Worm (Caenorhabditis elegans) whole organism, L4 larva: ENCODE results near the gene alkb-1.
"Not testable (repeated sequence)": the region's sequence is repeated elsewhere in the genome, so short reads cannot be mapped to it uniquely, and the experiment has no call there.

Source experiments
- F10B5.3 ChIP-seq: sonication (generic microtip); optimal IDR thresholded peaks from 2 replicates; lab custom pipeline; 2016; ENCODE audit warnings: mild to moderate bottlenecking, missing genetic modification characterization, missing compliant biosample characterization
- F26F4.8 ChIP-seq: fragments of 200-800 bp; sonication (Bioruptor generic); conservative IDR thresholded peaks from 2 replicates; pipeline ENCODE4 v1.3.6; 2022; ENCODE audit warnings: missing genetic modification characterization, missing compliant biosample characterization
- F49E8.2 ChIP-seq: sonication (generic microtip); optimal IDR thresholded peaks from 2 replicates; lab custom pipeline; 2016; ENCODE audit warnings: missing compliant biosample characterization, mild to moderate bottlenecking, missing genetic modification characterization, borderline replicate concordance
- R02D3.7 ChIP-seq: fragments of 150-350 bp; sonication (generic microtip); optimal IDR thresholded peaks from 3 replicates; lab custom pipeline; 2014; ENCODE audit warnings: missing biosample characterization, missing genetic modification characterization
- T26A8.4 ChIP-seq: fragments of 200-800 bp; sonication (Bioruptor generic); IDR thresholded peaks from 2 replicates; pipeline ENCODE4 v1.3.6; 2022; ENCODE audit warnings: missing genetic modification characterization, missing compliant biosample characterization
- Y105C5A.15 ChIP-seq: fragments of 200-800 bp; sonication (Bioruptor generic); IDR thresholded peaks from 2 replicates; pipeline ENCODE4 v1.3.6; 2022; ENCODE audit warnings: missing genetic modification characterization, missing compliant biosample characterization
- Y48G9A.11 ChIP-seq: fragments of 200-800 bp; sonication (Bioruptor generic); IDR thresholded peaks from 2 replicates; pipeline ENCODE4 v1.3.6; 2022; ENCODE audit warnings: missing genetic modification reagents, missing genetic modification characterization, missing compliant biosample characterization
- Y75B8A.6 ChIP-seq: fragments of 200-800 bp; sonication (Bioruptor generic); IDR thresholded peaks from 2 replicates; pipeline ENCODE4 v1.3.6; 2022; ENCODE audit warnings: missing genetic modification reagents, missing genetic modification characterization, missing compliant biosample characterization
- aha-1 ChIP-seq: fragments of 150-350 bp; peaks from one replicate; lab custom pipeline; 2014; ENCODE audit warnings: missing biosample characterization, missing genetic modification characterization
- ama-1 ChIP-seq: fragments of 150-350 bp; optimal IDR thresholded peaks from 2 replicates; lab custom pipeline; 2014; ENCODE audit warnings: inconsistent platforms, mixed read lengths
- arid-1 ChIP-seq: fragments of 200-800 bp; sonication (Bioruptor generic); conservative IDR thresholded peaks from 2 replicates; pipeline ENCODE4 v1.3.6; 2022; ENCODE audit warnings: missing genetic modification reagents, missing genetic modification characterization, missing compliant biosample characterization
- ceh-44 ChIP-seq: fragments of 200-800 bp; sonication (Bioruptor generic); IDR thresholded peaks from 2 replicates; pipeline ENCODE4 v1.3.6; 2022; ENCODE audit warnings: missing genetic modification reagents, missing genetic modification characterization, missing compliant biosample characterization
- ctbp-1 ChIP-seq: fragments of 200-800 bp; sonication (Bioruptor generic); IDR thresholded peaks from 2 replicates; pipeline ENCODE4 v1.3.6; 2022; ENCODE audit warnings: missing genetic modification reagents, missing genetic modification characterization, missing compliant biosample characterization
- daf-16 ChIP-seq, 3 experiments: sonication (generic microtip); optimal IDR thresholded peaks; 2 replicates each; lab custom pipeline; 2016 to 2017; ENCODE audit warnings: missing genetic modification characterization in 3 of 3, missing genetic modification reagents in 3 of 3, mild to moderate bottlenecking in 2 of 3, missing compliant biosample characterization in 2 of 3, missing biosample characterization in 1 of 3, moderate library complexity in 1 of 3
- dmd-8 ChIP-seq: fragments of 200-800 bp; sonication (Bioruptor generic); IDR thresholded peaks from 2 replicates; pipeline ENCODE4 v1.3.6; 2022; ENCODE audit warnings: missing genetic modification characterization, missing compliant biosample characterization
- egl-43 ChIP-seq: fragments of 200-800 bp; sonication (Bioruptor generic); IDR thresholded peaks from 2 replicates; pipeline ENCODE4 v1.3.6; 2022; ENCODE audit warnings: missing genetic modification reagents, missing genetic modification characterization, missing compliant biosample characterization
- fos-1 ChIP-seq: fragments of 150-350 bp; optimal IDR thresholded peaks from 2 replicates; lab custom pipeline; 2014; ENCODE audit warnings: missing biosample characterization, missing genetic modification characterization
- hmg-1.1 ChIP-seq: fragments of 200-800 bp; sonication (Bioruptor generic); IDR thresholded peaks from 2 replicates; pipeline ENCODE4 v1.3.6; 2022; ENCODE audit warnings: missing genetic modification reagents, missing genetic modification characterization, missing compliant biosample characterization
- jun-1 ChIP-seq: fragments of 150-350 bp; optimal IDR thresholded peaks from 2 replicates; lab custom pipeline; 2014; ENCODE audit warnings: missing biosample characterization, missing genetic modification reagents, missing genetic modification characterization
- lin-1 ChIP-seq: fragments of 200-800 bp; sonication (Bioruptor generic); IDR thresholded peaks from 2 replicates; pipeline ENCODE4 v1.3.6; 2022; ENCODE audit warnings: missing genetic modification reagents, missing genetic modification characterization, missing compliant biosample characterization
- lsy-2 ChIP-seq, 2 experiments: fragments of 150-350 bp in 1 of 2; sonication (generic microtip) in 1 of 2; optimal IDR thresholded peaks; 2 replicates each; lab custom pipeline; 2014 to 2017; ENCODE audit warnings: missing biosample characterization in 2 of 2, missing genetic modification characterization in 2 of 2
- madf-9 ChIP-seq: fragments of 200-800 bp; sonication (Bioruptor generic); conservative IDR thresholded peaks from 2 replicates; pipeline ENCODE4 v1.3.6; 2022; ENCODE audit warnings: missing genetic modification reagents, missing genetic modification characterization, missing compliant biosample characterization
- mxl-2 ChIP-seq: fragments of 200-800 bp; sonication (Bioruptor generic); conservative IDR thresholded peaks from 2 replicates; pipeline ENCODE4 v1.3.6; 2022; ENCODE audit warnings: missing genetic modification reagents, missing genetic modification characterization, missing compliant biosample characterization
- nhr-25 ChIP-seq: sonication (generic microtip); optimal IDR thresholded peaks from 2 replicates; lab custom pipeline; 2017; ENCODE audit warnings: missing genetic modification characterization, mild to moderate bottlenecking, missing compliant biosample characterization, antibody characterized with exemption, moderate library complexity, borderline replicate concordance; ENCODE audit not compliant: insufficient read depth
- nhr-41 ChIP-seq: fragments of 200-800 bp; sonication (Bioruptor generic); IDR thresholded peaks from 2 replicates; pipeline ENCODE4 v1.3.6; 2022; ENCODE audit warnings: missing genetic modification reagents, missing genetic modification characterization, missing compliant biosample characterization
- nhr-48 ChIP-seq: sonication (generic microtip); optimal IDR thresholded peaks from 2 replicates; lab custom pipeline; 2016; ENCODE audit warnings: mild to moderate bottlenecking, missing genetic modification characterization, missing compliant biosample characterization
- nhr-6 ChIP-seq: fragments of 150-350 bp; optimal IDR thresholded peaks from 2 replicates; lab custom pipeline; 2014; ENCODE audit warnings: missing biosample characterization, missing genetic modification characterization
- pha-4 ChIP-seq, 2 experiments: fragments of 150-350 bp in 1 of 2; fragments of 200-800 bp in 1 of 2; sonication (Bioruptor generic) in 1 of 2; IDR thresholded peaks in 1 of 2; optimal IDR thresholded peaks in 1 of 2; 2 replicates each; pipeline versions ENCODE4 v1.3.6 to Lab custom; 2014 to 2022; ENCODE audit warnings: missing genetic modification characterization in 2 of 2, missing genetic modification reagents in 2 of 2, missing biosample characterization in 1 of 2, missing compliant biosample characterization in 1 of 2
- php-3 ChIP-seq: fragments of 200-800 bp; sonication (Bioruptor generic); IDR thresholded peaks from 2 replicates; pipeline ENCODE4 v1.3.6; 2022; ENCODE audit warnings: missing genetic modification reagents, missing genetic modification characterization, missing compliant biosample characterization
- saeg-2 ChIP-seq: fragments of 200-800 bp; sonication (Bioruptor generic); IDR thresholded peaks from 2 replicates; pipeline ENCODE4 v1.3.6; 2022; ENCODE audit warnings: missing genetic modification reagents, missing genetic modification characterization, missing compliant biosample characterization
- snpc-1.2 ChIP-seq: fragments of 200-800 bp; sonication (Bioruptor generic); IDR thresholded peaks from 2 replicates; pipeline ENCODE4 v1.3.6; 2022; ENCODE audit warnings: missing genetic modification reagents, missing genetic modification characterization, missing compliant biosample characterization
- tag-97 ChIP-seq: fragments of 200-800 bp; sonication (Bioruptor generic); IDR thresholded peaks from 2 replicates; pipeline ENCODE4 v1.3.6; 2022; ENCODE audit warnings: missing genetic modification characterization, missing compliant biosample characterization
- unc-62 ChIP-seq, 3 experiments: fragments of 150-350 bp in 1 of 3; sonication (generic microtip); optimal IDR thresholded peaks in 2 of 3; peaks in 1 of 3; 1 replicate in 1 of 3; 2 replicates in 2 of 3; lab custom pipeline; 2014 to 2017; ENCODE audit warnings: missing biosample characterization in 3 of 3, missing genetic modification characterization in 3 of 3, missing genetic modification reagents in 3 of 3, missing genotype in 1 of 3
- vab-7 ChIP-seq: fragments of 200-800 bp; sonication (Bioruptor generic); IDR thresholded peaks from 2 replicates; pipeline ENCODE4 v1.3.6; 2022; ENCODE audit warnings: missing genetic modification reagents, missing genetic modification characterization, missing compliant biosample characterization
- zfp-2 ChIP-seq: sonication (generic microtip); optimal IDR thresholded peaks from 2 replicates; lab custom pipeline; 2016; ENCODE audit warnings: mild to moderate bottlenecking, missing genetic modification characterization, missing compliant biosample characterization
- zfp-3 ChIP-seq: fragments of 200-800 bp; sonication (Bioruptor generic); conservative IDR thresholded peaks from 2 replicates; pipeline ENCODE4 v1.3.6; 2022; ENCODE audit warnings: missing genetic modification reagents, missing genetic modification characterization, missing compliant biosample characterization

The alkb-1 gene

DNA sequence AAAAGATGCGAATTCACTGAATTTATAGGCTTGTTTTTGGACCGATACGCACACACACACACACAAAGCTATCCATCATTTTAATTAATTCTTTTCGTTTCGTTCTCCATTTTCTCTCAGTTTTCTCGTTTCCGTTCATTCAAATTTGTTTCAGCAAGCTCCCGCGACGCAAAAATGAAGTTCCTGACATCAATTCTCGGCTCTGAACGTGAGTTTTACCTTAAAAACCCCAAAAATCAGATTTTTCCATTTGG lies 26.1 kb downstream of the alkb-1 start, which contains the start of gene Y51H7C.3:
Y51H7C.3 (plus strand) TSS at position 155 of the 254 bp plus-strand sequence.
- TF ChIP-seq pha-4 (GFP tag; IDR thresholded peaks at IDR 0.05; lab: Robert Waterston, UW) = no peak
- no peak for TF ChIP-seq pha-4 (tag; optimal IDR thresholded peaks at IDR 0.05; lab: Kevin White, UChicago)
- no peak for TF ChIP-seq ctbp-1 (GFP tag; lab: Robert Waterston, UW)
- no peak for TF ChIP-seq F49E8.2 (tag; lab: Kevin White, UChicago)
- TF ChIP-seq lin-1 (GFP tag; lab: Robert Waterston, UW) = no peak
- TF ChIP-seq lsy-2 (tag; optimal IDR thresholded peaks at IDR 0.05; lab: Kevin White, UChicago) = no peak
- TF ChIP-seq arid-1 (GFP tag; lab: Robert Waterston, UW) = no peak
- no peak for TF ChIP-seq ama-1 (lab: Kevin White, UChicago)
- no peak for TF ChIP-seq nhr-25 (tag; lab: Kevin White, UChicago)
- no peak for TF ChIP-seq snpc-1.2 (GFP tag; lab: Robert Waterston, UW)
- no peak for TF ChIP-seq nhr-6 (tag; lab: Kevin White, UChicago)

DNA sequence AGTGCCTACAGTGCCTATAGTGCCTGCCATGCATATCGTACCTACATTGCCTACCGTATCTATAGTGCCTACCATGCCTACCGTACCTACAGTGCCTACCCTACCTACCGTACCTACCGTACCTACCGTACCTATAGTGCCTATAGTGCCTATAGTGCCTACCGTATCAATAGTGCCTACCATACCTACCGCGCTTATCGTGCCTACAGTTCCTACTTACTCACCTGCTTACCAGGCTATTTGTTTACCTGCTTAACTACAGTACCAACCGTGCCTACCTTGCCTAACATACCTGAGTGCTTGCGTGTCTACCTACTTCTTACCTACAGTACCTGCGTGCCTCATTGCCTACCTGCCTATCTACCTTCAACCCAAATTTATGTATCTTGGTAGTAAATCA lies 29.3 kb downstream of the alkb-1 start:
- TF ChIP-seq nhr-48 (tag; lab: Kevin White, UChicago) (no peak), aha-1 (tag; lab: Kevin White, UChicago) (peak; percentile 52), unc-62 (GFP tag; optimal IDR thresholded peaks at IDR 0.05 in 1 of 2; lab: Kevin White, UChicago) (peak in 1 of 2 experiments; percentile 78), unc-62 (tag; optimal IDR thresholded peaks at IDR 0.05; lab: Kevin White, UChicago) (no peak)

ce11 chrII:1444911-1445310 lies 32.7 kb downstream of the alkb-1 start, which contains the start of gene scl-17:
Gene scl-17 (plus strand): TSS chrII:1445211.
- TF ChIP-seq fos-1 (tag; lab: Kevin White, UChicago) = no peak
- TF ChIP-seq nhr-41 = no peak
- TF ChIP-seq daf-16 (GFP tag; optimal IDR thresholded peaks at IDR 0.05; lab: Kevin White, UChicago) = no peak
- no peak for TF ChIP-seq daf-16 (tag; optimal IDR thresholded peaks at IDR 0.05; lab: Kevin White, UChicago)
- TF ChIP-seq egl-43 (GFP tag; lab: Robert Waterston, UW) = no peak
- no peak for TF ChIP-seq aha-1 (tag; lab: Kevin White, UChicago)
- TF ChIP-seq zfp-2 = no peak
- no peak for TF ChIP-seq T26A8.4 (GFP tag; lab: Robert Waterston, UW)
- TF ChIP-seq Y105C5A.15 (GFP tag; lab: Robert Waterston, UW) = no peak
- no peak for TF ChIP-seq jun-1 (tag; lab: Kevin White, UChicago)
- TF ChIP-seq R02D3.7 (tag; lab: Kevin White, UChicago) = no peak
- TF ChIP-seq F10B5.3 (tag; lab: Kevin White, UChicago) = no peak
- TF ChIP-seq, all 104 proteins: peak for 0

DNA sequence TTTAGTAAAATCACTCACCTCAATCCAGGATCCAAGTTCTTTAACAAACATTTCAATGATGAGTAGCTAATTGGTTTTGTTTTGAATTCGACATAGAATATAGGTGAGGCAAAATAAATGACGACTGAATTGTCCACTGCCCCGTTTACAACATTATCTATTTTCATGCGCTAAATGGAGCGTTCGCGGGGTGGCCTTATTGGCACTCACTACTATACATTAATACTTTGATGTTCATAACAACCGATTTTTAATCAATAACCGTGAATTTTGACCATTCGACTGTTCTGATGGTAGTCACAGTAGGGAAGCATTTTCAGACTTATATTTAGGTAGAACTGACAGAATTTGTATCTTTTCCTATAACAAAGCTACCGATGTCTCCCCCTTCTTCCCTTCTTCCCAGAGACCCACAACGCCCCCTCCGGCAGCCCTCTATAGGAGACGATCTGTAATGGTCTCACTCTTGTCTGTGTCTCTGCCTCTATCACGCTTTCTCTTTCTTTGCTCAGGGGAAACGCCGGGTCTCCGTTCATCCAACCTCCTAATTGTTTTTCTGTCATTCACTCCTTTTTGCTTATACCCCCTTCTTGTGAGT lies 34.6 kb downstream of the alkb-1 start, which contains the start of gene Y51H7C.12:
Y51H7C.12 (minus strand) TSS at position 51 of the 598 bp plus-strand sequence.
- peak in 1 of 2 experiments; percentile 84 for TF ChIP-seq unc-62 (GFP tag; optimal IDR thresholded peaks at IDR 0.05 in 1 of 2; lab: Kevin White, UChicago)
- not testable (repeated sequence) for TF ChIP-seq unc-62 (tag; optimal IDR thresholded peaks at IDR 0.05; lab: Kevin White, UChicago)
- TF ChIP-seq, all 104 proteins: peak for 1; not testable (repeated sequence) for 103

DNA sequence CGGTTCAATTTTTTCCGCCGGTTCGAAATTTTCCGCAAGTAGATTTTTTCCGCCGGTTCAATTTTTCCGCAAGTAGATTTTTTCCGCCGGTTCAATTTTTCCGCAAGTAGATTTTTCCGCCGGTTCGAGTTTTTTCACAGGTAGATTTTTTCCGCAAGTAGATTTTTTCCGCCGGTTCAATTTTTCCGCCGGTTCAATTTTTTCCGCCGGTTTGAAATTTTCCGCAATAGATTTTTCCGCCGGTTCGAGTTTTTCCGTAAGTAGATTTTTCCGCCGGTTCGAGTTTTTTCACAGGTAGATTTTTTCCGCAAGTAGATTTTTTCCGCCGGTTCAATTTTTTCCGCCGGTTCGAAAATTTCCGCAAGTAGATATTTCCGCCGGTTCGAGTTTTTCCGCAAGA lies 39.8 kb downstream of the alkb-1 start:
- peak; percentile 68; the same call in 1 of the 2 replicates for TF ChIP-seq tag-97 (GFP tag; lab: Robert Waterston, UW)
- 0 out of 2 replicates have a peak, but pooled peaks have one; percentile 73 for TF ChIP-seq Y75B8A.6 (GFP tag; lab: Robert Waterston, UW)
- TF ChIP-seq vab-7 = 0 out of 2 replicates have a peak, but pooled peaks have one; percentile 50
- TF ChIP-seq hmg-1.1 = 0 out of 2 replicates have a peak, but pooled peaks have one; percentile 18
- TF ChIP-seq ceh-44 (GFP tag; lab: Robert Waterston, UW) = 0 out of 2 replicates have a peak, but pooled peaks have one; percentile 20
- TF ChIP-seq madf-9 (GFP tag; lab: Robert Waterston, UW) = peak; percentile 45; the same call in 1 of the 2 replicates
- TF ChIP-seq dmd-8 = peak; percentile 55; the same call in 1 of the 2 replicates
- TF ChIP-seq saeg-2 (GFP tag; lab: Robert Waterston, UW) = 0 out of 2 replicates have a peak, but pooled peaks have one; percentile 63
- 0 out of 2 replicates have a peak, but pooled peaks have one; percentile 52 for TF ChIP-seq egl-43 (GFP tag; lab: Robert Waterston, UW)
- 0 out of 2 replicates have a peak, but pooled peaks have one; percentile 24 for TF ChIP-seq mxl-2 (GFP tag; lab: Robert Waterston, UW)
- peak; percentile 49; the same call in 1 of the 2 replicates for TF ChIP-seq php-3
- 0 out of 2 replicates have a peak, but pooled peaks have one; percentile 44 for TF ChIP-seq zfp-3 (GFP tag; lab: Robert Waterston, UW)
- peak; percentile 77 for TF ChIP-seq F26F4.8
- TF ChIP-seq Y48G9A.11 (GFP tag; lab: Robert Waterston, UW) = peak; percentile 34; the same call in 1 of the 2 replicates
- TF ChIP-seq Y105C5A.15 (GFP tag; lab: Robert Waterston, UW) = 0 out of 2 replicates have a peak, but pooled peaks have one; percentile 44
